Fruit fly (Drosophila melanogaster) whole organism, embryonic: ENCODE data around the gene Atg6.

Experiments used
- CG1024 ChIP-seq: fragments of 200-800 bp; sonication (Bioruptor generic); IDR thresholded peaks from 2 replicates; pipeline ENCODE4 v1.3.6; 2022; ENCODE audit warnings: missing biosample characterization, missing genetic modification characterization
- CG10654 ChIP-seq: fragments of 200-800 bp; sonication (Bioruptor generic); optimal IDR thresholded peaks from 2 replicates; lab custom pipeline; 2016; ENCODE audit warnings: missing biosample characterization, missing genetic modification characterization
- CG11456 ChIP-seq: fragments of 200-800 bp; sonication (Bioruptor generic); IDR thresholded peaks from 3 replicates; pipeline ENCODE4 v1.3.6; 2022; ENCODE audit warnings: missing biosample characterization, missing genetic modification characterization
- CG11560 ChIP-seq: fragments of 200-800 bp; sonication (Bioruptor generic); IDR thresholded peaks from 3 replicates; pipeline ENCODE4 v1.3.6; 2022; ENCODE audit warnings: missing biosample characterization, missing genetic modification characterization
- CG14710 ChIP-seq: fragments of 200-800 bp; sonication (Bioruptor generic); optimal IDR thresholded peaks from 3 replicates; lab custom pipeline; 2019; ENCODE audit warnings: missing biosample characterization, mild to moderate bottlenecking, missing genetic modification characterization, moderate library complexity
- CG16863 ChIP-seq: fragments of 200-800 bp; sonication (Bioruptor generic); optimal IDR thresholded peaks from 3 replicates; lab custom pipeline; 2016; ENCODE audit warnings: missing biosample characterization, missing genetic modification characterization
- CG17802 ChIP-seq: fragments of 200-800 bp; sonication (Bioruptor generic); optimal IDR thresholded peaks from 2 replicates; lab custom pipeline; 2018; ENCODE audit warnings: missing biosample characterization, mild to moderate bottlenecking, missing genetic modification characterization, moderate library complexity
- CG1832 ChIP-seq: fragments of 200-800 bp; sonication (Bioruptor generic); optimal IDR thresholded peaks from 2 replicates; lab custom pipeline; 2017; ENCODE audit warnings: missing biosample characterization, mild to moderate bottlenecking, missing genetic modification characterization, inconsistent platforms
- CG18476 ChIP-seq: fragments of 200-800 bp; sonication (Bioruptor generic); optimal IDR thresholded peaks from 2 replicates; lab custom pipeline; 2016; ENCODE audit warnings: missing biosample characterization, mild to moderate bottlenecking, missing genetic modification characterization
- CG32532 ChIP-seq: fragments of 200-800 bp; sonication (Bioruptor generic); IDR thresholded peaks from 2 replicates; pipeline ENCODE4 v1.3.6; 2022; ENCODE audit warnings: missing biosample characterization, missing genetic modification characterization
- CG42726 ChIP-seq: fragments of 200-800 bp; sonication (Bioruptor generic); IDR thresholded peaks from 2 replicates; pipeline ENCODE4 v1.3.6; 2022; ENCODE audit warnings: missing biosample characterization, missing genetic modification characterization; ENCODE audit not compliant: partially characterized antibody
- CG4707 ChIP-seq: fragments of 200-800 bp; sonication (Bioruptor generic); optimal IDR thresholded peaks from 2 replicates; lab custom pipeline; 2018; ENCODE audit warnings: missing biosample characterization, mild to moderate bottlenecking, missing genetic modification characterization, moderate library complexity
- CG8359 ChIP-seq: fragments of 200-800 bp; sonication (Bioruptor generic); optimal IDR thresholded peaks from 2 replicates; lab custom pipeline; 2017; ENCODE audit warnings: missing biosample characterization, mild to moderate bottlenecking, missing genetic modification characterization, borderline replicate concordance
- Deaf1 ChIP-seq: fragments of 200-800 bp; optimal IDR thresholded peaks from 3 replicates; lab custom pipeline; 2019; ENCODE audit warnings: missing biosample characterization, mild to moderate bottlenecking, missing genetic modification characterization, moderate library complexity
- Dll ChIP-seq: fragments of 200-800 bp; sonication (Bioruptor generic); IDR thresholded peaks from 4 replicates; pipeline ENCODE4 v1.3.6; 2022; ENCODE audit warnings: missing biosample characterization, missing genetic modification characterization; ENCODE audit not compliant: partially characterized antibody
- Dref ChIP-seq: fragments of 200-800 bp; sonication (Bioruptor generic); IDR thresholded peaks from 2 replicates; pipeline ENCODE4 v1.3.6; 2022; ENCODE audit warnings: missing biosample characterization, missing genetic modification characterization
- ERR ChIP-seq: fragments of 200-800 bp; sonication (Bioruptor generic); optimal IDR thresholded peaks from 2 replicates; lab custom pipeline; 2016; ENCODE audit warnings: missing biosample characterization, missing genetic modification characterization
- Fer3 ChIP-seq: fragments of 200-800 bp; sonication (Bioruptor generic); optimal IDR thresholded peaks from 2 replicates; lab custom pipeline; 2018; ENCODE audit warnings: missing biosample characterization, mild to moderate bottlenecking, missing genetic modification characterization, moderate library complexity
- HmgD ChIP-seq: fragments of 200-800 bp; sonication (Bioruptor generic); optimal IDR thresholded peaks from 3 replicates; lab custom pipeline; 2016; ENCODE audit warnings: missing biosample characterization, missing genetic modification characterization
- Jarid2 ChIP-seq: fragments of 200-800 bp; sonication (Bioruptor generic); optimal IDR thresholded peaks from 3 replicates; lab custom pipeline; 2017; ENCODE audit warnings: mild to moderate bottlenecking, missing biosample characterization, missing genetic modification reagents, missing genetic modification characterization
- Lhr ChIP-seq: fragments of 200-800 bp; sonication (Bioruptor generic); optimal IDR thresholded peaks from 3 replicates; lab custom pipeline; 2017; ENCODE audit warnings: mild to moderate bottlenecking, missing biosample characterization, missing genetic modification reagents, missing genetic modification characterization
- NFAT ChIP-seq: fragments of 200-800 bp; sonication (Bioruptor generic); IDR thresholded peaks from 2 replicates; pipeline ENCODE4 v1.3.6; 2022; ENCODE audit warnings: missing biosample characterization, missing genetic modification characterization
- NK7.1 ChIP-seq: fragments of 200-800 bp; sonication (Bioruptor generic); optimal IDR thresholded peaks from 3 replicates; lab custom pipeline; 2016; ENCODE audit warnings: missing biosample characterization, missing genetic modification characterization
- Oaz ChIP-seq: fragments of 200-800 bp; sonication (Bioruptor generic); IDR thresholded peaks from 2 replicates; pipeline ENCODE4 v1.3.6; 2022; ENCODE audit warnings: missing biosample characterization, missing genetic modification characterization
- PHDP ChIP-seq: fragments of 200-800 bp; sonication (Bioruptor generic); optimal IDR thresholded peaks from 3 replicates; lab custom pipeline; 2018; ENCODE audit warnings: missing biosample characterization, mild to moderate bottlenecking, missing genetic modification characterization, moderate library complexity
- Tbp ChIP-seq: fragments of >200 bp; optimal IDR thresholded peaks from 2 replicates; lab custom pipeline; 2018; ENCODE audit warnings: missing biosample characterization, missing genetic modification characterization
- Xrp1 ChIP-seq: fragments of 200-800 bp; sonication (Bioruptor generic); IDR thresholded peaks from 2 replicates; pipeline ENCODE4 v1.3.6; 2022; ENCODE audit warnings: missing biosample characterization, missing genetic modification characterization
- ap ChIP-seq: fragments of 200-800 bp; sonication (Bioruptor generic); IDR thresholded peaks from 2 replicates; pipeline ENCODE4 v1.3.6; 2022; ENCODE audit warnings: missing biosample characterization, missing genetic modification characterization
- az2 ChIP-seq: fragments of 200-800 bp; sonication (Bioruptor generic); optimal IDR thresholded peaks from 3 replicates; lab custom pipeline; 2016; ENCODE audit warnings: missing biosample characterization, missing genetic modification characterization
- bcd ChIP-seq: fragments of 200-800 bp; sonication (Bioruptor generic); optimal IDR thresholded peaks from 2 replicates; lab custom pipeline; 2017; ENCODE audit warnings: missing biosample characterization, mild to moderate bottlenecking, missing genetic modification characterization
- cato ChIP-seq: fragments of 200-800 bp; sonication (Bioruptor generic); optimal IDR thresholded peaks from 2 replicates; lab custom pipeline; 2016; ENCODE audit warnings: missing biosample characterization, missing genetic modification characterization, borderline replicate concordance
- ci ChIP-seq: fragments of 200-800 bp; sonication (Bioruptor generic); IDR thresholded peaks from 3 replicates; pipeline ENCODE4 v1.3.6; 2022; ENCODE audit warnings: missing biosample characterization, missing genetic modification characterization
- da ChIP-seq: fragments of 200-800 bp; sonication (Bioruptor generic); optimal IDR thresholded peaks from 2 replicates; lab custom pipeline; 2016; ENCODE audit warnings: missing biosample characterization, missing genetic modification characterization
- danr ChIP-seq: fragments of 200-800 bp; sonication (Bioruptor generic); IDR thresholded peaks from 2 replicates; pipeline ENCODE4 v1.3.6; 2022; ENCODE audit warnings: missing biosample characterization, missing genetic modification characterization
- en ChIP-seq: fragments of 200-800 bp; sonication (Bioruptor generic); optimal IDR thresholded peaks from 2 replicates; lab custom pipeline; 2016; ENCODE audit warnings: missing biosample characterization, missing genetic modification characterization
- esg ChIP-seq: fragments of 200-800 bp; sonication (Bioruptor generic); conservative IDR thresholded peaks from 2 replicates; pipeline ENCODE4 v1.3.6; 2022; ENCODE audit warnings: missing biosample characterization, missing genetic modification characterization
- fd102C ChIP-seq: fragments of 200-800 bp; sonication (Bioruptor generic); optimal IDR thresholded peaks from 2 replicates; lab custom pipeline; 2018; ENCODE audit warnings: missing biosample characterization, mild to moderate bottlenecking, missing genetic modification characterization, moderate library complexity
- gcm2 ChIP-seq: fragments of 200-800 bp; sonication (Bioruptor generic); optimal IDR thresholded peaks from 2 replicates; lab custom pipeline; 2016; ENCODE audit warnings: missing biosample characterization, missing genetic modification characterization
- knrl ChIP-seq: fragments of 200-800 bp; sonication (Bioruptor generic); IDR thresholded peaks from 3 replicates; pipeline ENCODE4 v1.3.6; 2022; ENCODE audit warnings: missing biosample characterization, missing genetic modification characterization; ENCODE audit not compliant: partially characterized antibody
- lbe ChIP-seq: fragments of 200-800 bp; sonication (Bioruptor generic); optimal IDR thresholded peaks from 2 replicates; lab custom pipeline; 2016; ENCODE audit warnings: missing biosample characterization, mild to moderate bottlenecking, missing genetic modification characterization
- luna ChIP-seq: fragments of 200-800 bp; sonication (Bioruptor generic); optimal IDR thresholded peaks from 2 replicates; lab custom pipeline; 2016; ENCODE audit warnings: missing biosample characterization, missing genetic modification characterization
- mam ChIP-seq: fragments of 200-800 bp; sonication (Bioruptor generic); optimal IDR thresholded peaks from 3 replicates; lab custom pipeline; 2016; ENCODE audit warnings: missing biosample characterization, missing genetic modification characterization
- nau ChIP-seq: fragments of 200-800 bp; sonication (Bioruptor generic); optimal IDR thresholded peaks from 3 replicates; lab custom pipeline; 2017; ENCODE audit warnings: missing biosample characterization, mild to moderate bottlenecking, missing genetic modification characterization, missing genetic modification reagents
- onecut ChIP-seq: fragments of 200-800 bp; sonication (Bioruptor generic); IDR thresholded peaks from 2 replicates; pipeline ENCODE4 v1.3.6; 2022; ENCODE audit warnings: missing biosample characterization, missing genetic modification characterization
- pb ChIP-seq: fragments of 200-800 bp; sonication (Bioruptor generic); optimal IDR thresholded peaks from 3 replicates; lab custom pipeline; 2016; ENCODE audit warnings: missing biosample characterization, missing genetic modification characterization
- sd ChIP-seq: fragments of 200-800 bp; sonication (Bioruptor generic); optimal IDR thresholded peaks from 3 replicates; lab custom pipeline; 2018; ENCODE audit warnings: missing biosample characterization, mild to moderate bottlenecking, missing genetic modification characterization, moderate library complexity
- sens-2 ChIP-seq: fragments of 200-800 bp; sonication (Bioruptor generic); IDR thresholded peaks from 2 replicates; pipeline ENCODE4 v1.3.6; 2022; ENCODE audit warnings: missing biosample characterization, missing genetic modification characterization
- sr ChIP-seq: fragments of 200-800 bp; sonication (Bioruptor generic); IDR thresholded peaks from 3 replicates; pipeline ENCODE4 v1.3.6; 2022; ENCODE audit warnings: missing biosample characterization, missing genetic modification characterization
- stwl ChIP-seq: fragments of 200-800 bp; sonication (Bioruptor generic); optimal IDR thresholded peaks from 3 replicates; lab custom pipeline; 2018; ENCODE audit warnings: missing biosample characterization, mild to moderate bottlenecking, missing genetic modification characterization, moderate library complexity
- vvl ChIP-seq: fragments of 200-800 bp; sonication (Bioruptor generic); IDR thresholded peaks from 2 replicates; pipeline ENCODE4 v1.3.6; 2022; ENCODE audit warnings: missing biosample characterization, missing genetic modification characterization

Atg6 gene

dm6 chr3R:24025715-24026467, 24.7 kb downstream of the Atg6 start (continued):
- TF ChIP-seq az2 (GFP tag; lab: Kevin White, UChicago) (peak; percentile 13), NK7.1 (GFP tag; lab: Kevin White, UChicago) (peak; percentile 17), sens-2 (GFP tag; lab: Robert Waterston, UW) (no peak), Jarid2 (no peak), pb (no peak), knrl (GFP tag; lab: Robert Waterston, UW) (no peak), nau (GFP tag; lab: Kevin White, UChicago) (no peak), sr (peak; percentile 67; the same call in 2 of the 3 replicates), CG1024 (no peak), CG14710 (tag; lab: Kevin White, UChicago) (no peak), PHDP (tag; lab: Kevin White, UChicago) (peak; percentile 36), Oaz (GFP tag; lab: Robert Waterston, UW) (no peak), Dref (GFP tag; lab: Robert Waterston, UW) (no peak), CG42726 (no peak), CG1832 (GFP tag; lab: Kevin White, UChicago) (no peak), CG18476 (no peak), CG11456 (no peak), CG10654 (GFP tag; lab: Kevin White, UChicago) (peak; percentile 10), sd (tag; lab: Kevin White, UChicago) (no peak), da (GFP tag; lab: Kevin White, UChicago) (no peak), NFAT (GFP tag; lab: Robert Waterston, UW) (no peak), vvl (GFP tag; lab: Robert Waterston, UW) (peak; percentile 58), Tbp (GFP tag; lab: Kevin White, UChicago) (no peak), HmgD (no peak), bcd (GFP tag; lab: Kevin White, UChicago) (no peak), CG16863 (peak; percentile 44), esg (GFP tag; lab: Robert Waterston, UW) (peak; percentile 38; the same call in 1 of the 2 replicates), Lhr (GFP tag; lab: Kevin White, UChicago) (no peak), Xrp1 (GFP tag; lab: Robert Waterston, UW) (peak; percentile 55; the same call in 1 of the 2 replicates), CG8359 (GFP tag; lab: Kevin White, UChicago) (no peak), en (GFP tag; lab: Kevin White, UChicago) (no peak), Fer3 (no peak), Deaf1 (tag; lab: Kevin White, UChicago) (no peak), CG4707 (GFP tag; lab: Kevin White, UChicago) (no peak), lbe (no peak), ap (GFP tag; lab: Robert Waterston, UW) (peak; percentile 25; the same call in 1 of the 2 replicates), cato (GFP tag; lab: Kevin White, UChicago) (no peak), CG17802 (tag; lab: Kevin White, UChicago) (no peak), Dll (GFP tag; lab: Robert Waterston, UW) (no peak), luna (GFP tag; lab: Kevin White, UChicago) (no peak), ci (GFP tag; lab: Robert Waterston, UW) (0 out of 3 replicates have a peak, but pooled peaks have one; percentile 56), stwl (tag; lab: Kevin White, UChicago) (no peak), mam (GFP tag; lab: Kevin White, UChicago) (peak; percentile 11), CG32532 (GFP tag; lab: Robert Waterston, UW) (no peak; the same call in 1 of the 2 replicates), CG11560 (no peak), fd102C (GFP tag; lab: Kevin White, UChicago) (no peak), danr (GFP tag; lab: Robert Waterston, UW) (no peak), gcm2 (no peak), ERR (GFP tag; lab: Kevin White, UChicago) (no peak), onecut (GFP tag; lab: Robert Waterston, UW) (no peak)
